Worm (Caenorhabditis elegans) whole organism, L4 larva: Measurements from ENCODE around the gene bec-1.

Experiments used
- D1046.2 ChIP-seq: fragments of 200-800 bp; sonication (Bioruptor generic); IDR thresholded peaks from 2 replicates; pipeline ENCODE4 v1.3.6; 2022; ENCODE audit warnings: missing genetic modification characterization, missing compliant biosample characterization
- F10B5.3 ChIP-seq: sonication (generic microtip); optimal IDR thresholded peaks from 2 replicates; lab custom pipeline; 2016; ENCODE audit warnings: mild to moderate bottlenecking, missing genetic modification characterization, missing compliant biosample characterization
- F44E2.7 ChIP-seq: fragments of 200-800 bp; sonication (Bioruptor generic); IDR thresholded peaks from 2 replicates; pipeline ENCODE4 v2.1.2; 2022; ENCODE audit warnings: missing genetic modification characterization, missing compliant biosample characterization
- T20F7.1 ChIP-seq: fragments of 200-800 bp; sonication (Bioruptor generic); optimal IDR thresholded peaks from 2 replicates; lab custom pipeline; 2018; ENCODE audit warnings: mild to moderate bottlenecking, missing genetic modification characterization, missing compliant biosample characterization
- T26A8.4 ChIP-seq: fragments of 200-800 bp; sonication (Bioruptor generic); IDR thresholded peaks from 2 replicates; pipeline ENCODE4 v1.3.6; 2022; ENCODE audit warnings: missing genetic modification characterization, missing compliant biosample characterization
- Y105C5A.15 ChIP-seq: fragments of 200-800 bp; sonication (Bioruptor generic); IDR thresholded peaks from 2 replicates; pipeline ENCODE4 v1.3.6; 2022; ENCODE audit warnings: missing genetic modification characterization, missing compliant biosample characterization
- aly-2 ChIP-seq: sonication (generic microtip); optimal IDR thresholded peaks from 2 replicates; lab custom pipeline; 2018; ENCODE audit warnings: missing biosample characterization, missing genetic modification characterization
- attf-4 ChIP-seq: sonication (generic microtip); optimal IDR thresholded peaks from 3 replicates; lab custom pipeline; 2017; ENCODE audit warnings: missing biosample characterization, missing genetic modification characterization
- ceh-20 ChIP-seq: fragments of 200-800 bp; sonication (Bioruptor generic); IDR thresholded peaks from 2 replicates; pipeline ENCODE4 v1.3.6; 2022; ENCODE audit warnings: missing genetic modification reagents, missing genetic modification characterization, missing compliant biosample characterization
- ceh-62 ChIP-seq: sonication (generic microtip); optimal IDR thresholded peaks from 2 replicates; lab custom pipeline; 2017; ENCODE audit warnings: missing biosample characterization, missing genetic modification characterization
- ceh-82 ChIP-seq: sonication (generic microtip); optimal IDR thresholded peaks from 2 replicates; lab custom pipeline; 2017; ENCODE audit warnings: missing biosample characterization, missing genetic modification characterization
- cey-2 ChIP-seq: sonication (generic microtip); optimal IDR thresholded peaks from 3 replicates; lab custom pipeline; 2017; ENCODE audit warnings: missing genetic modification characterization, mild to moderate bottlenecking, missing compliant biosample characterization, antibody characterized with exemption, borderline replicate concordance; ENCODE audit not compliant: insufficient read depth
- daf-19 ChIP-seq: fragments of 200-800 bp; sonication (Bioruptor generic); conservative IDR thresholded peaks from 2 replicates; pipeline ENCODE4 v1.3.6; 2022; ENCODE audit warnings: missing genetic modification characterization, missing compliant biosample characterization
- dmd-9 ChIP-seq: fragments of 200-800 bp; sonication (Bioruptor generic); IDR thresholded peaks from 2 replicates; pipeline ENCODE4 v1.3.6; 2022; ENCODE audit warnings: missing genetic modification reagents, missing genetic modification characterization, missing compliant biosample characterization
- duxl-1 ChIP-seq: sonication (generic microtip); optimal IDR thresholded peaks from 2 replicates; lab custom pipeline; 2016; ENCODE audit warnings: mild to moderate bottlenecking, missing genetic modification characterization, moderate library complexity, missing compliant biosample characterization; ENCODE audit not compliant: poor library complexity
- egl-27 ChIP-seq: sonication (generic microtip); optimal IDR thresholded peaks from 3 replicates; lab custom pipeline; 2017; ENCODE audit warnings: missing biosample characterization, missing genetic modification reagents, missing genetic modification characterization
- fkh-10 ChIP-seq: fragments of 150-350 bp; optimal IDR thresholded peaks from 2 replicates; lab custom pipeline; 2014; ENCODE audit warnings: missing biosample characterization, missing genetic modification reagents, missing genetic modification characterization
- fos-1 ChIP-seq: fragments of 150-350 bp; optimal IDR thresholded peaks from 2 replicates; lab custom pipeline; 2014; ENCODE audit warnings: missing biosample characterization, missing genetic modification characterization
- jun-1 ChIP-seq: fragments of 150-350 bp; optimal IDR thresholded peaks from 2 replicates; lab custom pipeline; 2014; ENCODE audit warnings: missing biosample characterization, missing genetic modification reagents, missing genetic modification characterization
- lin-15B ChIP-seq: fragments of 150-350 bp; sonication (generic microtip); optimal IDR thresholded peaks from 3 replicates; lab custom pipeline; 2014; ENCODE audit warnings: missing biosample characterization, missing genetic modification characterization
- lin-38 ChIP-seq: fragments of 200-800 bp; sonication (Bioruptor generic); IDR thresholded peaks from 2 replicates; pipeline ENCODE4 v1.3.6; 2022; ENCODE audit warnings: missing genetic modification reagents, missing genetic modification characterization, missing compliant biosample characterization
- lin-39 ChIP-seq: fragments of 150-350 bp; optimal IDR thresholded peaks from 2 replicates; lab custom pipeline; 2014; ENCODE audit warnings: missing biosample characterization, missing genetic modification reagents, missing genetic modification characterization
- lsy-2 ChIP-seq, 2 experiments: fragments of 150-350 bp in 1 of 2; sonication (generic microtip) in 1 of 2; optimal IDR thresholded peaks; 2 replicates each; lab custom pipeline; 2014 to 2017; ENCODE audit warnings: missing biosample characterization in 2 of 2, missing genetic modification characterization in 2 of 2
- madf-5 ChIP-seq, 2 experiments: fragments of 200-800 bp; sonication (Bioruptor generic); IDR thresholded peaks; 2 replicates each; pipeline ENCODE4 v1.3.6; 2022; ENCODE audit warnings: missing compliant biosample characterization in 2 of 2, missing genetic modification characterization in 2 of 2
- mdt-29 ChIP-seq: fragments of 200-800 bp; sonication (Bioruptor generic); IDR thresholded peaks from 2 replicates; pipeline ENCODE4 v1.3.6; 2022; ENCODE audit warnings: missing genetic modification reagents, missing genetic modification characterization, missing compliant biosample characterization
- mes-2 ChIP-seq: sonication (generic microtip); optimal IDR thresholded peaks from 2 replicates; lab custom pipeline; 2016; ENCODE audit warnings: missing genotype, mild to moderate bottlenecking, missing genetic modification characterization, missing compliant biosample characterization; ENCODE audit not compliant: poor library complexity, severe bottlenecking
- nhr-111 ChIP-seq: fragments of 200-800 bp; sonication (Bioruptor generic); optimal IDR thresholded peaks from 2 replicates; lab custom pipeline; 2018; ENCODE audit warnings: mild to moderate bottlenecking, missing genetic modification characterization, missing compliant biosample characterization
- nhr-237 ChIP-seq: sonication (generic microtip); optimal IDR thresholded peaks from 2 replicates; lab custom pipeline; 2017; ENCODE audit warnings: missing biosample characterization, missing genetic modification characterization
- nhr-6 ChIP-seq: fragments of 150-350 bp; optimal IDR thresholded peaks from 2 replicates; lab custom pipeline; 2014; ENCODE audit warnings: missing biosample characterization, missing genetic modification characterization
- nhr-76 ChIP-seq: fragments of 150-350 bp; optimal IDR thresholded peaks from 2 replicates; lab custom pipeline; 2014; ENCODE audit warnings: missing biosample characterization, missing genetic modification characterization
- nhr-77 ChIP-seq: fragments of 150-350 bp; optimal IDR thresholded peaks from 2 replicates; lab custom pipeline; 2014; ENCODE audit warnings: missing biosample characterization, missing genetic modification characterization
- php-3 ChIP-seq: fragments of 200-800 bp; sonication (Bioruptor generic); IDR thresholded peaks from 2 replicates; pipeline ENCODE4 v1.3.6; 2022; ENCODE audit warnings: missing genetic modification reagents, missing genetic modification characterization, missing compliant biosample characterization
- saeg-2 ChIP-seq: fragments of 200-800 bp; sonication (Bioruptor generic); IDR thresholded peaks from 2 replicates; pipeline ENCODE4 v1.3.6; 2022; ENCODE audit warnings: missing genetic modification reagents, missing genetic modification characterization, missing compliant biosample characterization
- set-16 ChIP-seq: fragments of 200-800 bp; sonication (Bioruptor generic); IDR thresholded peaks from 2 replicates; pipeline ENCODE4 v1.3.6; 2022; ENCODE audit warnings: missing genetic modification reagents, missing genetic modification characterization, missing compliant biosample characterization
- snpc-1.2 ChIP-seq: fragments of 200-800 bp; sonication (Bioruptor generic); IDR thresholded peaks from 2 replicates; pipeline ENCODE4 v1.3.6; 2022; ENCODE audit warnings: missing genetic modification reagents, missing genetic modification characterization, missing compliant biosample characterization
- snpc-4 ChIP-seq: fragments of 150-350 bp; optimal IDR thresholded peaks from 2 replicates; lab custom pipeline; 2014; ENCODE audit warnings: missing biosample characterization, missing genetic modification characterization
- tra-1 ChIP-seq: fragments of 200-800 bp; sonication (Bioruptor generic); IDR thresholded peaks from 2 replicates; pipeline ENCODE4 v1.3.6; 2022; ENCODE audit warnings: missing genetic modification reagents, missing genetic modification characterization, missing compliant biosample characterization
- unc-130 ChIP-seq: sonication (generic microtip); optimal IDR thresholded peaks from 2 replicates; lab custom pipeline; 2016; ENCODE audit warnings: missing genetic modification reagents, missing genetic modification characterization, missing compliant biosample characterization
- zag-1 ChIP-seq: fragments of 150-350 bp; optimal IDR thresholded peaks from 2 replicates; lab custom pipeline; 2014; ENCODE audit warnings: missing biosample characterization, missing genetic modification characterization
- zfp-3 ChIP-seq: fragments of 200-800 bp; sonication (Bioruptor generic); conservative IDR thresholded peaks from 2 replicates; pipeline ENCODE4 v1.3.6; 2022; ENCODE audit warnings: missing genetic modification reagents, missing genetic modification characterization, missing compliant biosample characterization
- zip-11 ChIP-seq: fragments of 200-800 bp; sonication (Bioruptor generic); IDR thresholded peaks from 2 replicates; pipeline ENCODE4 v1.3.6; 2022; ENCODE audit warnings: missing genetic modification characterization, missing compliant biosample characterization
- zip-2 ChIP-seq: fragments of 150-350 bp; optimal IDR thresholded peaks from 2 replicates; lab custom pipeline; 2014; ENCODE audit warnings: missing biosample characterization, missing genetic modification characterization
- ztf-11 ChIP-seq: fragments of 150-350 bp; optimal IDR thresholded peaks from 2 replicates; lab custom pipeline; 2014; ENCODE audit warnings: missing biosample characterization, missing genetic modification characterization

bec-1 gene

DNA sequence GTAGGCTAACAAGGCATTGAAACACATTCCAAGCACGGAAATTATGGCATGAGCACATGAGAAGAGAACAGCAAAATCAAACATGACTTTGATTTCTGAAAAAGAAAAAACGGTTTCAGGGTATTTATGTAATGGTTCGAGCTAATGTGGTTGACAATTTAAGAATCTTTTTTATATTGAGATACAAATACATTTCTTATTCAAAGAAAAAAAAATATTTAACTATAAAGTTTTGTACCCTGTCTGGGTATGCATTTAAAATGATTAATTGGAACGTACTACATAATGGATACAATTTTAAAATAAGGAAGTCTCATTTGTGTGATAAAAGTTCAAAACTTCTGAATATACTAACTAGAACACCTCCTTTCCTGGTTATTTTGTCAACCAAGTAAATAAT lies 34.1 kb downstream of the bec-1 start, which contains the start of gene srd-12:
Gene srd-12 (minus strand): TSS at position 101 of the 400 bp plus-strand sequence.
- no peak for TF ChIP-seq php-3 (GFP tag; lab: Robert Waterston, UW)
- no peak for TF ChIP-seq nhr-76 (tag; lab: Kevin White, UChicago)
- no peak for TF ChIP-seq T20F7.1 (GFP tag; lab: Kevin White, UChicago)
- no peak for TF ChIP-seq attf-4 (tag; lab: Kevin White, UChicago)
- TF ChIP-seq snpc-1.2 (GFP tag; lab: Robert Waterston, UW) = no peak
- no peak for TF ChIP-seq unc-130
- no peak for TF ChIP-seq tra-1 (GFP tag; lab: Robert Waterston, UW)
- TF ChIP-seq F10B5.3 = no peak
- no peak for TF ChIP-seq set-16 (GFP tag; lab: Robert Waterston, UW)
- no peak for TF ChIP-seq nhr-111
- TF ChIP-seq madf-5 (GFP tag; IDR thresholded peaks at IDR 0.05; lab: Robert Waterston, UW) = no peak
- TF ChIP-seq zfp-3 (GFP tag; lab: Robert Waterston, UW) = no peak
- no peak for TF ChIP-seq aly-2 (tag; lab: Kevin White, UChicago)
- no peak for TF ChIP-seq T26A8.4 (GFP tag; lab: Robert Waterston, UW)
- no peak for TF ChIP-seq nhr-237 (tag; lab: Kevin White, UChicago)
- no peak for TF ChIP-seq ztf-11
- no peak for TF ChIP-seq jun-1 (tag; lab: Kevin White, UChicago)
- no peak for TF ChIP-seq duxl-1 (tag; lab: Kevin White, UChicago)
- no peak for TF ChIP-seq zip-11 (GFP tag; lab: Robert Waterston, UW)
- TF ChIP-seq lin-15B (tag; lab: Kevin White, UChicago) = no peak

DNA sequence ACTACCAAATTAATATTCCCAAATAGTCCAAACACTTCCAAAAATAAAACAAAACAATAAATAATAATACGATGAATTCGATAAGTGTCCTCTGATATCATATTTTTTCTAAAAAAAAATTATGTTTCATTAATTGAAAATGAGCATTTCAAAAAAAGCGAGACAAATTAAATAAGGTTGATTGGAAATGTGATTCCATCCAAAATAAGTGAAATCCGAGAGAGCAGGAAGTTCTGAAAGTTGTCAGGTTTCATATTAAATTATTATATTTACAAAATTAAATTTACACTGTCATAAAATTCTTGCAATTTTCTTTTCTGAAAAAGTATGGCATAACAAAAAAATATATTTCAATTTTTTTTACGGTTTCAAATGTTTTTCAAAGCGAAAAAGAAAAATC lies 37.2 kb downstream of the bec-1 start, which contains the start of gene srsx-14:
Gene srsx-14 (minus strand): TSS at position 101 of the 400 bp plus-strand sequence.
- TF ChIP-seq ceh-20 (GFP tag; lab: Robert Waterston, UW) (no peak), cey-2 (no peak), ceh-82 (no peak), unc-130 (no peak), nhr-237 (tag; lab: Kevin White, UChicago) (no peak), ceh-62 (tag; lab: Kevin White, UChicago) (no peak), egl-27 (tag; lab: Kevin White, UChicago) (no peak), zag-1 (tag; lab: Kevin White, UChicago) (no peak), mdt-29 (no peak), D1046.2 (GFP tag; lab: Robert Waterston, UW) (no peak), Y105C5A.15 (no peak), zip-11 (GFP tag; lab: Robert Waterston, UW) (no peak), dmd-9 (GFP tag; lab: Robert Waterston, UW) (no peak), nhr-77 (tag; lab: Kevin White, UChicago) (no peak), fkh-10 (no peak), nhr-6 (tag; lab: Kevin White, UChicago) (no peak), mes-2 (tag; lab: Kevin White, UChicago) (no peak), zip-2 (tag; lab: Kevin White, UChicago) (no peak), F44E2.7 (GFP tag; lab: Robert Waterston, UW) (no peak)

DNA sequence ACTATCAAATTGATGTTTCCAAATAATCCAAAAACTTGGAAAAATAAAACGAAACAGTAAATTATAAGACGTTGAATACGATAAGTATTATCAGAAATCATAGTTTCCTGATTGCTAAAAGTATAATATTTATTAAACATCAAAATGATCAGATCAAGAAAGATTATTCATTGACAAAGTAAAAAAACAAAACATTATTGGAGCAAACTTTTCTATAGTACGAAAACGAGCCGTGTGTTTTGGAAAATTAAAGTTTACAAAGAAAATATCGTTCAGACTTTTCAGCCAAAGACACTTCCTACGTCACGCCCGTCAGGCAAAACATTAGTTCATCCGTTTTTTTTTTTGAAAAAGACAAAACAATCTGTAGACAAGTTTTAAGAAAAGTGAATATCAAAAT lies 40.5 kb downstream of the bec-1 start, which contains the start of gene srsx-15:
Gene srsx-15 (minus strand): TSS at position 101 of the 400 bp plus-strand sequence.
- no peak for TF ChIP-seq lin-39 (tag; lab: Kevin White, UChicago)
- TF ChIP-seq fos-1 (tag; lab: Kevin White, UChicago) = no peak
- TF ChIP-seq zip-11 (GFP tag; lab: Robert Waterston, UW) = no peak
- TF ChIP-seq ztf-11 = no peak
- TF ChIP-seq lsy-2 (tag; optimal IDR thresholded peaks at IDR 0.05; lab: Kevin White, UChicago) = no peak
- no peak for TF ChIP-seq saeg-2 (GFP tag; lab: Robert Waterston, UW)
- TF ChIP-seq mes-2 (tag; lab: Kevin White, UChicago) = no peak
- TF ChIP-seq duxl-1 (tag; lab: Kevin White, UChicago) = no peak
- no peak for TF ChIP-seq nhr-111
- TF ChIP-seq daf-19 (GFP tag; lab: Robert Waterston, UW) = no peak
- TF ChIP-seq Y105C5A.15 = no peak
- no peak for TF ChIP-seq lin-38 (GFP tag; lab: Robert Waterston, UW)
- TF ChIP-seq snpc-4 (tag; lab: Kevin White, UChicago) = no peak
